Worm (Caenorhabditis elegans) whole organism, L2 larva: Measurements from ENCODE around the gene ZK1073.2.

Experiments
- C34F6.9 ChIP-seq: fragments of 150-350 bp; optimal IDR thresholded peaks from 2 replicates; lab custom pipeline; 2014; ENCODE audit warnings: missing biosample characterization, missing genetic modification characterization
- F13H6.1 ChIP-seq: sonication (generic microtip); optimal IDR thresholded peaks from 2 replicates; lab custom pipeline; 2016; ENCODE audit warnings: missing genetic modification characterization, missing compliant biosample characterization
- R02D3.7 ChIP-seq: fragments of 150-350 bp; optimal IDR thresholded peaks from 2 replicates; lab custom pipeline; 2014; ENCODE audit warnings: missing biosample characterization, missing genetic modification characterization
- Y55F3AM.14 ChIP-seq: fragments of 200-800 bp; sonication (Bioruptor generic); optimal IDR thresholded peaks from 2 replicates; lab custom pipeline; 2018; ENCODE audit warnings: mild to moderate bottlenecking, missing genetic modification characterization, missing compliant biosample characterization
- ZK546.5 ChIP-seq: sonication (generic microtip); optimal IDR thresholded peaks from 2 replicates; lab custom pipeline; 2017; ENCODE audit warnings: missing biosample characterization, missing genetic modification characterization
- alr-1 ChIP-seq: fragments of 150-350 bp; optimal IDR thresholded peaks from 2 replicates; lab custom pipeline; 2014; ENCODE audit warnings: missing biosample characterization, missing genetic modification characterization
- blmp-1 ChIP-seq: sonication (generic microtip); optimal IDR thresholded peaks from 2 replicates; lab custom pipeline; 2017; ENCODE audit warnings: missing genetic modification characterization, mild to moderate bottlenecking, missing compliant biosample characterization, antibody characterized with exemption, moderate library complexity; ENCODE audit not compliant: insufficient read depth
- ceh-16 ChIP-seq: fragments of 150-350 bp; optimal IDR thresholded peaks from 2 replicates; lab custom pipeline; 2014; ENCODE audit warnings: missing biosample characterization, missing genetic modification characterization
- crh-2 ChIP-seq: sonication (generic microtip); optimal IDR thresholded peaks from 2 replicates; lab custom pipeline; 2017; ENCODE audit warnings: missing biosample characterization, missing genetic modification characterization
- egl-27 ChIP-seq: sonication (generic microtip); optimal IDR thresholded peaks from 3 replicates; lab custom pipeline; 2017; ENCODE audit warnings: missing biosample characterization, missing genetic modification reagents, missing genetic modification characterization
- elt-1 ChIP-seq: fragments of 150-350 bp; optimal IDR thresholded peaks from 2 replicates; lab custom pipeline; 2014; ENCODE audit warnings: missing biosample characterization, missing genetic modification characterization
- fos-1 ChIP-seq: fragments of 150-350 bp; optimal IDR thresholded peaks from 2 replicates; lab custom pipeline; 2014; ENCODE audit warnings: missing biosample characterization, missing genetic modification characterization
- gmeb-1 ChIP-seq: fragments of 150-350 bp; optimal IDR thresholded peaks from 2 replicates; lab custom pipeline; 2014; ENCODE audit warnings: missing biosample characterization, missing genetic modification characterization
- lin-11 ChIP-seq: fragments of 150-350 bp; sonication (generic microtip); optimal IDR thresholded peaks from 2 replicates; lab custom pipeline; 2014; ENCODE audit warnings: missing biosample characterization, missing genetic modification characterization, inconsistent platforms, mixed read lengths
- lin-39 ChIP-seq: fragments of 150-350 bp; optimal IDR thresholded peaks from 2 replicates; lab custom pipeline; 2014; ENCODE audit warnings: missing biosample characterization, missing genetic modification reagents, missing genetic modification characterization
- mab-5 ChIP-seq: fragments of 150-350 bp; optimal IDR thresholded peaks from 2 replicates; lab custom pipeline; 2014; ENCODE audit warnings: missing biosample characterization, missing genetic modification characterization
- mdl-1 ChIP-seq, 2 experiments: fragments of 150-350 bp in 1 of 2; sonication (generic microtip) in 1 of 2; optimal IDR thresholded peaks; 2 replicates each; lab custom pipeline; 2017; ENCODE audit warnings: missing biosample characterization in 2 of 2, missing genetic modification characterization in 2 of 2
- nhr-11 ChIP-seq: fragments of 150-350 bp; optimal IDR thresholded peaks from 2 replicates; lab custom pipeline; 2014; ENCODE audit warnings: missing biosample characterization, missing genetic modification characterization
- nhr-12 ChIP-seq: fragments of 150-350 bp; optimal IDR thresholded peaks from 2 replicates; lab custom pipeline; 2014; ENCODE audit warnings: missing biosample characterization, missing genetic modification characterization
- nhr-129 ChIP-seq: fragments of 150-350 bp; optimal IDR thresholded peaks from 2 replicates; lab custom pipeline; 2014; ENCODE audit warnings: missing biosample characterization, missing genetic modification characterization
- nhr-21 ChIP-seq: fragments of 150-350 bp; optimal IDR thresholded peaks from 2 replicates; lab custom pipeline; 2014; ENCODE audit warnings: missing biosample characterization, missing genetic modification characterization
- nhr-23 ChIP-seq: fragments of 150-350 bp; optimal IDR thresholded peaks from 2 replicates; lab custom pipeline; 2014; ENCODE audit warnings: missing biosample characterization, missing genetic modification reagents, missing genetic modification characterization
- nhr-237 ChIP-seq: fragments of 150-350 bp; optimal IDR thresholded peaks from 2 replicates; lab custom pipeline; 2014; ENCODE audit warnings: missing biosample characterization, missing genetic modification characterization
- nhr-25 ChIP-seq: fragments of 150-350 bp; sonication (generic microtip); optimal IDR thresholded peaks from 3 replicates; lab custom pipeline; 2014; ENCODE audit warnings: missing biosample characterization, missing genetic modification characterization
- nhr-77 ChIP-seq: fragments of 150-350 bp; optimal IDR thresholded peaks from 2 replicates; lab custom pipeline; 2014; ENCODE audit warnings: missing biosample characterization, missing genetic modification characterization
- peb-1 ChIP-seq: fragments of 150-350 bp; optimal IDR thresholded peaks from 2 replicates; lab custom pipeline; 2014; ENCODE audit warnings: missing biosample characterization, missing genetic modification characterization
- sem-4 ChIP-seq: fragments of 150-350 bp; optimal IDR thresholded peaks from 2 replicates; lab custom pipeline; 2014; ENCODE audit warnings: missing biosample characterization, missing genetic modification reagents, missing genetic modification characterization
- skn-1 ChIP-seq: sonication (generic microtip); optimal IDR thresholded peaks from 2 replicates; lab custom pipeline; 2017; ENCODE audit warnings: missing biosample characterization, missing genetic modification characterization
- sma-3 ChIP-seq: sonication (generic microtip); optimal IDR thresholded peaks from 2 replicates; lab custom pipeline; 2016; ENCODE audit warnings: missing genetic modification reagents, missing genetic modification characterization, missing compliant biosample characterization
- snpc-4 ChIP-seq: fragments of 150-350 bp; optimal IDR thresholded peaks from 2 replicates; lab custom pipeline; 2014; ENCODE audit warnings: missing biosample characterization, missing genetic modification characterization
- unc-55 ChIP-seq: fragments of 150-350 bp; sonication (generic microtip); optimal IDR thresholded peaks from 3 replicates; lab custom pipeline; 2014; ENCODE audit warnings: missing biosample characterization, missing genetic modification reagents, missing genetic modification characterization
- unc-62 ChIP-seq: fragments of 150-350 bp; optimal IDR thresholded peaks from 2 replicates; lab custom pipeline; 2014; ENCODE audit warnings: missing biosample characterization, missing genetic modification reagents, missing genetic modification characterization
- ztf-1 ChIP-seq: fragments of 200-800 bp; sonication (Bioruptor generic); conservative IDR thresholded peaks from 2 replicates; pipeline ENCODE4 v1.3.6; 2022; ENCODE audit warnings: missing genetic modification characterization, missing compliant biosample characterization
- ztf-11 ChIP-seq: sonication (generic microtip); optimal IDR thresholded peaks from 2 replicates; lab custom pipeline; 2017; ENCODE audit warnings: missing biosample characterization, missing genetic modification characterization
- ztf-4 ChIP-seq: fragments of 150-350 bp; optimal IDR thresholded peaks from 2 replicates; lab custom pipeline; 2014; ENCODE audit warnings: missing biosample characterization, missing genetic modification characterization

The ZK1073.2 gene

DNA sequence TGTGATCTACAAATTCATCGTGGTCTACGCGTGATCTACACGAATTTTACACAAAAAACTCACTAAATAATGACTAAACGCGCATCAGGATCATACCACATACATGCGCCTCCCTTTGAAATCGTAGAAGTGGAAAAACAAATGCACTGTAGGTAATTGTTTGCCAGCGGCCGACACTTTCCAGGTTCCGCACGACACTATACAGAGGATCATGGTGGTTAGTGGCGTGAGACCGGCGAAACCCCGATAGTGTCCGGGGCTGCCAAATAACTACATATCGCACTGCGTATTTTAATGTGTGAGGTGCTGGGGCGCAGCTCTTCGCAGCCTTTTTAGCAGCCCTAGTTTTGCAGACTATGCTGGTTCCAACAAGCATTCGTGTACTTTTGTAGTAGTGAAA, 24.8 kb upstream of the ZK1073.2 start:
- TF ChIP-seq ztf-4 (tag; lab: Kevin White, UChicago) (no peak), lin-39 (tag; lab: Kevin White, UChicago) (no peak), peb-1 (tag; lab: Kevin White, UChicago) (no peak), unc-62 (GFP tag; lab: Kevin White, UChicago) (no peak), mab-5 (tag; lab: Kevin White, UChicago) (no peak), skn-1 (tag; lab: Kevin White, UChicago) (no peak), snpc-4 (tag; lab: Kevin White, UChicago) (no peak), blmp-1 (no peak), Y55F3AM.14 (GFP tag; lab: Kevin White, UChicago) (no peak), ZK546.5 (tag; lab: Kevin White, UChicago) (no peak), alr-1 (no peak), egl-27 (tag; lab: Kevin White, UChicago) (no peak), nhr-12 (tag; lab: Kevin White, UChicago) (no peak), sma-3 (GFP tag; lab: Kevin White, UChicago) (no peak), ztf-1 (GFP tag; lab: Robert Waterston, UW) (no peak), nhr-21 (no peak)
- TF ChIP-seq, all 48 proteins: peak for 0

DNA sequence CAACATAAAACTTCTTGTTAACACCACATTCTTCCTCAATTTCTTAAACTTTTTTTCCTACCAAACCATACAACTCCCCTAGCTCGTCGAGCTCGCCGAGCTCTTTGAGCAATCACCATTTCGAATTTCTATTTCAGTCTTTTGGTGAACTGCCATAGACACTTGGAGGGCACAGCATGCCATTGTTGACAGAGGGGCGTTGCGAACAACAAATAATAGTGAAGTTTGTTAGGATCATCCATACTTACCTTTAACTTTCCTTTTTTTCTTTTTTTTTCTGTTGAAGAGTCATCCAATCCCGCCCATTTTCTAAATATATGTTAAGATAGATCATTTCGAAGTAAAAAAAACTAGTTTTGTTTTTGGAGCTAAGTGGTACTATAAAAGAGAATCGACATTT, 21.5 kb upstream of the ZK1073.2 start, which contains the start of gene idpp-14:
Gene idpp-14 (plus strand): TSS at position 324 of the 400 bp plus-strand sequence.
- TF ChIP-seq egl-27 (tag; lab: Kevin White, UChicago) (no peak), F13H6.1 (tag; lab: Kevin White, UChicago) (peak; percentile 67)
- TF ChIP-seq, all 48 proteins: peak for 1

DNA sequence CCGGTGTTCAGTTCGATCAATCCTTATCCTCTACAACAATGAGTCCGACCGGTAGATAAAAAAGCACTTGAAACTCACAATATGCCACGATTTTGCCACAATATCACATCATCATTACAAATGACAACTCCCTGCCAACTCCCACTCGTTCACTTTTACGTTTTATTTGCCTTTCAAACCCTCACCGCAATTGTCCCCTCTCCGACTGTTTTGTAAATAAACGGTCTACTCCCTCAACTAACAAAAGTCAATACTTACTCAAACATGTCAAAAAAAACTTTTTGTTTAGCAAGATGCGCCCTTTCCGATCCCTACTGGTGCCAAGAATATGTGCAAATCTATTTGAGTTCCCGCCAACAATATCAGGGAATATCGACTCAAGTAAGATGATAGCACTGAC, 18.4 kb upstream of the ZK1073.2 start, which contains the start of gene C30F2.2:
Gene C30F2.2 (minus strand): TSS at position 122 of the 400 bp plus-strand sequence.
- TF ChIP-seq nhr-129 (peak; percentile 19), ZK546.5 (tag; lab: Kevin White, UChicago) (no peak), lin-11 (tag; lab: Kevin White, UChicago) (no peak), unc-62 (GFP tag; lab: Kevin White, UChicago) (no peak), mab-5 (tag; lab: Kevin White, UChicago) (no peak), unc-55 (GFP tag; lab: Kevin White, UChicago) (no peak), nhr-237 (tag; lab: Kevin White, UChicago) (no peak), fos-1 (tag; lab: Kevin White, UChicago) (no peak), egl-27 (tag; lab: Kevin White, UChicago) (no peak), ztf-4 (tag; lab: Kevin White, UChicago) (no peak), F13H6.1 (tag; lab: Kevin White, UChicago) (peak; percentile 44), nhr-25 (tag; lab: Kevin White, UChicago) (no peak), R02D3.7 (no peak), nhr-23 (tag; lab: Kevin White, UChicago) (no peak), skn-1 (tag; lab: Kevin White, UChicago) (no peak), nhr-77 (tag; lab: Kevin White, UChicago) (no peak), sem-4 (tag; lab: Kevin White, UChicago) (no peak)

DNA sequence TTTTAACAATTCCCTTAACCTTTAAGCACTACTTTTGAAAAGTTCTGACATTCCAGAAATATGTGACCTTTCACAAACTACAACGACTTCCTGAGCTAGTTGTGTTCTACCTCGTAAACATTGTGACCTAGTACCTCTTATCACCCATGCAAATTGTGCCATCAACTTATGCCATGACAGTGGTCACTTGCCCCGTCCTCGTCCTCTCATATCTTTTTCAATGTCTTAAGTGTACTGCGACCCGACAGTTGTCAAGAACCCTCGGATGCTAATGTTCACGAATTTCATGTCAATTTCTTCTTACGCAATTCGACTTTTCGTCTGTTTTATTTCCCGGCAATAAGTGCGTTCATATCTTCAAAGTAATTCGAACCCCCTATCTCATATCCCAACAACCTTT, 15.7 kb upstream of the ZK1073.2 start:
- TF ChIP-seq ztf-4 (tag; lab: Kevin White, UChicago) (no peak), F13H6.1 (tag; lab: Kevin White, UChicago) (peak; percentile 26)

DNA sequence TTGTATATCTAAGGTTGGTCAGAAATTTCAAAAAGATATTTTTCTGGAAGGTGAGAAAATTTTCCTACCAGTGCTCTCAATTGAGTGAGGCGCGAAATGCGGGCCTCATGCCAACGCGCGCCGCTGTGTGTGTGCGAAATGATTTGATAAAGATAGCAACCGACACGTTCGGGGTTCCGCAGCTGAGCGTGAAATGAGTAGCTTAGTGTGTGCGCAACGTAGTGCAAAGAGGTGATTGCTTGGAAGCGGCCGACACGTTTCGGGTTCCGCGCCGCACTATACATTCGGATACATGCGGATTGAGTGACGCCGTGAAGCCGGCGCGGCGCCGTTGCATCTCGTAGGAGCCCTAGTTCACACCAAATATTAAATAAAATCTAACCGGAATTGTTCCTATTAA, 12.3 kb upstream of the ZK1073.2 start:
- TF ChIP-seq mdl-1 (tag; optimal IDR thresholded peaks at IDR 0.05; lab: Kevin White, UChicago) (no peak), snpc-4 (tag; lab: Kevin White, UChicago) (peak; percentile 85)

DNA sequence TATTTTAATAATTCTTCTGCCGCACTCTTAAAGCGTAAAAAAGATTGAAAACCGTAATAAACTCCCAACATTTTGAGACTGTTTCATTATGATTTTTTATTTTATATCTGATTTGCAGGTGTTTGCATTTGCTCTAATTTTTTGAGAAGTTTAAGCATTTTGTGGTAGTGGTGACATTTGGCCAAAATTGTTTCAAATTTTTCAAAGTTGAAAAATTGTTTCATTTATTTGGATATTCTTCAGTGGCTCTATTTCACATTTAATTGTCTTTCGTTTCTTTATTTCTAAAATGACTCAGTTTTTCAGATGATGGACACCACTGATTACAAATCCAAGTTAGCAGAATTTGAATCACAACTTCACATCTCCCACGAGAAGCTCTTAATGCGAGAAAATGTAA, 9.1 kb upstream of the ZK1073.2 start, which contains the start of gene C30F2.5:
Gene C30F2.5 (plus strand): TSS at position 301 of the 400 bp plus-strand sequence.
- TF ChIP-seq elt-1 (tag; lab: Kevin White, UChicago) (no peak), ztf-11 (tag; lab: Kevin White, UChicago) (no peak), R02D3.7 (no peak), nhr-11 (tag; lab: Kevin White, UChicago) (no peak), crh-2 (tag; lab: Kevin White, UChicago) (no peak), gmeb-1 (tag; lab: Kevin White, UChicago) (no peak), nhr-77 (tag; lab: Kevin White, UChicago) (no peak), ztf-1 (GFP tag; lab: Robert Waterston, UW) (no peak), sem-4 (tag; lab: Kevin White, UChicago) (no peak), alr-1 (no peak), mab-5 (tag; lab: Kevin White, UChicago) (no peak), ZK546.5 (tag; lab: Kevin White, UChicago) (no peak), snpc-4 (tag; lab: Kevin White, UChicago) (no peak), ceh-16 (tag; lab: Kevin White, UChicago) (no peak), C34F6.9 (no peak), nhr-12 (tag; lab: Kevin White, UChicago) (no peak)
